Fruit fly (Drosophila melanogaster) whole organism, prepupa: ENCODE results near the gene eIF2gamma.

Experiments
- CG10669 ChIP-seq: fragments of 200-800 bp; sonication (Bioruptor generic); optimal IDR thresholded peaks from 3 replicates; lab custom pipeline; 2018; ENCODE audit warnings: missing biosample characterization, mild to moderate bottlenecking, missing genetic modification characterization, moderate library complexity
- CG1621 ChIP-seq: fragments of 200-800 bp; sonication (Bioruptor generic); optimal IDR thresholded peaks from 3 replicates; lab custom pipeline; 2018; ENCODE audit warnings: missing biosample characterization, mild to moderate bottlenecking, missing genetic modification characterization
- CG32006 ChIP-seq: fragments of 200-800 bp; sonication (Bioruptor generic); optimal IDR thresholded peaks from 3 replicates; lab custom pipeline; 2017; ENCODE audit warnings: missing biosample characterization, mild to moderate bottlenecking, missing genetic modification characterization
- CG34406 ChIP-seq: fragments of 200-800 bp; sonication (Bioruptor generic); optimal IDR thresholded peaks from 3 replicates; lab custom pipeline; 2016; ENCODE audit warnings: missing biosample characterization, missing genetic modification characterization
- CG4318 ChIP-seq: fragments of 200-800 bp; sonication (Bioruptor generic); optimal IDR thresholded peaks from 3 replicates; lab custom pipeline; 2017; ENCODE audit warnings: missing biosample characterization, mild to moderate bottlenecking, missing genetic modification characterization
- CG6276 ChIP-seq: fragments of 200-800 bp; sonication (Bioruptor generic); optimal IDR thresholded peaks from 2 replicates; lab custom pipeline; 2017; ENCODE audit warnings: missing biosample characterization, mild to moderate bottlenecking, missing genetic modification characterization
- CG6854 ChIP-seq: fragments of 200-800 bp; sonication (Bioruptor generic); optimal IDR thresholded peaks from 2 replicates; lab custom pipeline; 2017; ENCODE audit warnings: missing biosample characterization, mild to moderate bottlenecking, missing genetic modification characterization
- CG8119 ChIP-seq: fragments of 200-800 bp; sonication (Bioruptor generic); IDR thresholded peaks from 3 replicates; pipeline ENCODE4 v1.3.6; 2022; ENCODE audit warnings: missing biosample characterization, missing genetic modification characterization
- Hr38 ChIP-seq: sonication (Bioruptor generic); optimal IDR thresholded peaks from 2 replicates; lab custom pipeline; 2016; ENCODE audit warnings: missing biosample characterization, missing genetic modification characterization
- Lpt ChIP-seq: fragments of 200-800 bp; sonication (Bioruptor generic); optimal IDR thresholded peaks from 3 replicates; lab custom pipeline; 2016; ENCODE audit warnings: missing biosample characterization, missing genetic modification characterization
- Met ChIP-seq: fragments of 200-800 bp; sonication (Bioruptor generic); optimal IDR thresholded peaks from 3 replicates; lab custom pipeline; 2016; ENCODE audit warnings: missing biosample characterization, missing genetic modification characterization
- Sox102F ChIP-seq: fragments of 200-800 bp; sonication (Bioruptor generic); optimal IDR thresholded peaks from 2 replicates; lab custom pipeline; 2016; ENCODE audit warnings: missing biosample characterization, mild to moderate bottlenecking, missing genetic modification characterization
- Sox15 ChIP-seq: fragments of 200-800 bp; sonication (Bioruptor generic); optimal IDR thresholded peaks from 3 replicates; lab custom pipeline; 2016; ENCODE audit warnings: missing biosample characterization, missing genetic modification characterization
- acj6 ChIP-seq: fragments of 200-800 bp; sonication (Bioruptor generic); optimal IDR thresholded peaks from 3 replicates; lab custom pipeline; 2016; ENCODE audit warnings: missing biosample characterization, missing genetic modification characterization
- cyc ChIP-seq: fragments of 200-800 bp; sonication (Bioruptor generic); optimal IDR thresholded peaks from 3 replicates; lab custom pipeline; 2016; ENCODE audit warnings: missing biosample characterization, missing genetic modification characterization
- esn ChIP-seq: fragments of 200-800 bp; sonication (Bioruptor generic); optimal IDR thresholded peaks from 2 replicates; lab custom pipeline; 2016; ENCODE audit warnings: missing biosample characterization, mild to moderate bottlenecking, missing genetic modification characterization, moderate library complexity
- fkh ChIP-seq: fragments of 200-800 bp; sonication (Bioruptor generic); optimal IDR thresholded peaks from 3 replicates; lab custom pipeline; 2017; ENCODE audit warnings: missing biosample characterization, mild to moderate bottlenecking, missing genetic modification characterization, moderate library complexity
- lz ChIP-seq: fragments of 200-800 bp; sonication (Bioruptor generic); optimal IDR thresholded peaks from 3 replicates; lab custom pipeline; 2016; ENCODE audit warnings: missing biosample characterization, missing genetic modification characterization
- svp ChIP-seq: fragments of 200-800 bp; sonication (Bioruptor generic); peaks from one replicate; lab custom pipeline; 2016; ENCODE audit warnings: missing biosample characterization, missing genetic modification characterization

eIF2gamma gene

DNA sequence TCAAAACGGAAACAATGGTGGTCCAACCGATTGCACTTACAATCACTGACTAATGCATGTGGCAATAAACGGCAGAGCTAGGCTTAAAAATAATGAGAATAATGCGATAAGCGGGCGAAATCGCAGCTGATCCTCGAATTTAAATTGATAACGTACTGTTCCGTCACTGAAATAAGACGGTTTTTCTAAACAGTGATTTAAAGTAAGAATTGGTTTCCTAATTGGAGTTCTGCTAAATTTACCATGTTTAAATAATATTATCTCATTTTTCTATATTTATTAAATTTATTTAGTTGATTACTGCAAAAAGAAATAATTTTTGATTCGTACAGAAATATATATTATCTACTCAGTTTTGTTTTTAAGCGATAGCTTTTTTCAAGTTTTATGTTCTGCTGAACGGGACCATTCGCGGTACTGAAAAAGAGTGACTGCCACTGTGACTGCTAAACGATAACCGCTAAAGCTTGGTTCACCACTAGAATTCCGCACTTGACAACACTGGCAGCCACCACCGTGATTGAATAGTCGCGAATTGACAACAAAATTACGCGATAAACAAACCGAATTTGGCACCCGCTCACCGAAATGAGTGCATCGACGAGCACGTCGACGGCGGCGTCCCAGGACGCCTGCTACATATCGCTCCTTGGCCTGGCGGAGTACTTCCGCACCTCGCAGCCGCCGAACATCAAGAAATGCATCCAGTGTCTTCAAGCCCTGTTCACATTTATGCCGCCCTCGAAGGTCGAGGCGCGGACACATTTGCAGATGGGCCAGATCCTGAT is 54.4 kb downstream of the eIF2gamma start, which contains the start of the genes Spn88Eb and Mau2 (continued):
- TF ChIP-seq CG6854 (GFP tag; lab: Kevin White, UChicago) (no peak), svp (GFP tag; lab: Kevin White, UChicago) (no peak), acj6 (no peak), CG6276 (GFP tag; lab: Kevin White, UChicago) (no peak), Sox15 (no peak), CG8119 (GFP tag; lab: Robert Waterston, UW) (no peak), lz (peak; percentile 58), fkh (GFP tag; lab: Kevin White, UChicago) (no peak), cyc (GFP tag; lab: Kevin White, UChicago) (peak; percentile 52), CG10669 (GFP tag; lab: Kevin White, UChicago) (no peak), Sox102F (GFP tag; lab: Kevin White, UChicago) (no peak), CG32006 (GFP tag; lab: Kevin White, UChicago) (no peak), CG34406 (no peak), Lpt (GFP tag; lab: Kevin White, UChicago) (no peak), CG4318 (no peak), esn (GFP tag; lab: Kevin White, UChicago) (peak; percentile 52), Met (GFP tag; lab: Kevin White, UChicago) (no peak), Hr38 (GFP tag; lab: Kevin White, UChicago) (no peak), CG1621 (tag; lab: Kevin White, UChicago) (no peak)
